Worm (Caenorhabditis elegans) whole organism, young adult: ENCODE data around the gene ZK512.10.

Experiments
- C06A6.2 ChIP-seq: fragments of 200-800 bp; sonication (Bioruptor generic); conservative IDR thresholded peaks from 2 replicates; pipeline ENCODE4 v1.3.6; 2022; ENCODE audit warnings: missing genetic modification characterization, missing compliant biosample characterization
- F33H1.4 ChIP-seq: fragments of 200-800 bp; sonication (Bioruptor generic); IDR thresholded peaks from 2 replicates; pipeline ENCODE4 v1.3.6; 2022; ENCODE audit warnings: missing genetic modification reagents, missing genetic modification characterization, missing compliant biosample characterization
- F52B5.7 ChIP-seq: sonication (generic microtip); optimal IDR thresholded peaks from 2 replicates; lab custom pipeline; 2016; ENCODE audit warnings: mild to moderate bottlenecking, missing genetic modification characterization, missing compliant biosample characterization
- F57C9.4 ChIP-seq: sonication (generic microtip); optimal IDR thresholded peaks from 2 replicates; lab custom pipeline; 2017; ENCODE audit warnings: mild to moderate bottlenecking, missing genetic modification characterization, missing compliant biosample characterization
- K11D2.4 ChIP-seq: fragments of 200-800 bp; sonication (Bioruptor generic); IDR thresholded peaks from 2 replicates; pipeline ENCODE4 v1.3.6; 2022; ENCODE audit warnings: missing genetic modification reagents, missing genetic modification characterization, missing compliant biosample characterization
- T07F8.4 ChIP-seq: sonication (generic microtip); optimal IDR thresholded peaks from 2 replicates; lab custom pipeline; 2016; ENCODE audit warnings: mild to moderate bottlenecking, missing genetic modification characterization, moderate library complexity, missing compliant biosample characterization
- T26A5.8 ChIP-seq: sonication (generic microtip); optimal IDR thresholded peaks from 2 replicates; lab custom pipeline; 2016; ENCODE audit warnings: missing genetic modification characterization, missing compliant biosample characterization
- Y95B8A.8 ChIP-seq: fragments of 200-800 bp; sonication (Bioruptor generic); IDR thresholded peaks from 2 replicates; pipeline ENCODE4 v1.3.6; 2022; ENCODE audit warnings: missing genetic modification reagents, missing genetic modification characterization, missing compliant biosample characterization
- ama-1 ChIP-seq, 3 experiments: fragments of 150-350 bp in 1 of 3; sonication (generic microtip) in 2 of 3; optimal IDR thresholded peaks; 2 replicates each; lab custom pipeline; 2014 to 2018; ENCODE audit warnings: missing biosample characterization in 2 of 3, missing genetic modification characterization in 2 of 3, missing genetic modification reagents in 2 of 3
- aptf-2 ChIP-seq: fragments of 200-800 bp; sonication (Bioruptor generic); conservative IDR thresholded peaks from 2 replicates; pipeline ENCODE4 v1.3.6; 2022; ENCODE audit warnings: missing genetic modification reagents, missing genetic modification characterization, missing compliant biosample characterization
- aptf-3 ChIP-seq: fragments of 200-800 bp; sonication (Bioruptor generic); IDR thresholded peaks from 2 replicates; pipeline ENCODE4 v1.3.6; 2022; ENCODE audit warnings: missing genetic modification characterization, missing compliant biosample characterization
- attf-5 ChIP-seq: fragments of 200-800 bp; sonication (Bioruptor generic); optimal IDR thresholded peaks from 2 replicates; lab custom pipeline; 2018; ENCODE audit warnings: mild to moderate bottlenecking, missing genetic modification characterization, missing compliant biosample characterization
- ceh-27 ChIP-seq: fragments of 200-800 bp; sonication (Bioruptor generic); optimal IDR thresholded peaks from 2 replicates; lab custom pipeline; 2018; ENCODE audit warnings: mild to moderate bottlenecking, missing genetic modification characterization, moderate library complexity, missing compliant biosample characterization
- ceh-40 ChIP-seq: fragments of 200-800 bp; sonication (Bioruptor generic); IDR thresholded peaks from 2 replicates; pipeline ENCODE4 v1.3.6; 2022; ENCODE audit warnings: missing genetic modification characterization, missing compliant biosample characterization
- die-1 ChIP-seq: sonication (generic microtip); optimal IDR thresholded peaks from 2 replicates; lab custom pipeline; 2016; ENCODE audit warnings: missing genotype, mild to moderate bottlenecking, missing genetic modification characterization, missing compliant biosample characterization
- dox-1 ChIP-seq: fragments of 200-800 bp; sonication (Bioruptor generic); IDR thresholded peaks from 2 replicates; pipeline ENCODE4 v1.3.6; 2022; ENCODE audit warnings: missing genetic modification reagents, missing genetic modification characterization, missing compliant biosample characterization
- efl-1 ChIP-seq: fragments of 150-350 bp; optimal IDR thresholded peaks from 2 replicates; lab custom pipeline; 2014; ENCODE audit warnings: missing biosample characterization, missing genetic modification reagents, missing genetic modification characterization
- egl-18 ChIP-seq: fragments of 200-800 bp; sonication (Bioruptor generic); IDR thresholded peaks from 2 replicates; pipeline ENCODE4 v1.3.6; 2022; ENCODE audit warnings: missing genetic modification reagents, missing genetic modification characterization, missing compliant biosample characterization
- egl-44 ChIP-seq: fragments of 200-800 bp; sonication (Bioruptor generic); IDR thresholded peaks from 2 replicates; pipeline ENCODE4 v1.3.6; 2022; ENCODE audit warnings: missing genetic modification reagents, missing genetic modification characterization, missing compliant biosample characterization
- ets-4 ChIP-seq: fragments of 200-800 bp; sonication (Bioruptor generic); optimal IDR thresholded peaks from 2 replicates; lab custom pipeline; 2018; ENCODE audit warnings: mild to moderate bottlenecking, missing genetic modification characterization, missing compliant biosample characterization
- fkh-3 ChIP-seq: sonication (generic microtip); optimal IDR thresholded peaks from 2 replicates; lab custom pipeline; 2016; ENCODE audit warnings: mild to moderate bottlenecking, missing genetic modification characterization, missing compliant biosample characterization
- him-1 ChIP-seq: sonication (generic microtip); optimal IDR thresholded peaks from 2 replicates; lab custom pipeline; 2016; ENCODE audit warnings: missing genotype, missing genetic modification reagents, missing genetic modification characterization, missing compliant biosample characterization
- hmg-1.2 ChIP-seq: fragments of 200-800 bp; sonication (Bioruptor generic); IDR thresholded peaks from 2 replicates; pipeline ENCODE4 v1.3.6; 2022; ENCODE audit warnings: missing genetic modification reagents, missing genetic modification characterization, missing compliant biosample characterization
- madf-10 ChIP-seq: sonication (generic microtip); optimal IDR thresholded peaks from 2 replicates; lab custom pipeline; 2016; ENCODE audit warnings: mild to moderate bottlenecking, missing genetic modification characterization, missing compliant biosample characterization
- mcd-1 ChIP-seq: fragments of 200-800 bp; sonication (Bioruptor generic); IDR thresholded peaks from 2 replicates; pipeline ENCODE4 v1.3.6; 2022; ENCODE audit warnings: missing genetic modification reagents, missing genetic modification characterization, missing compliant biosample characterization
- mel-28 ChIP-seq: sonication (generic microtip); optimal IDR thresholded peaks from 2 replicates; lab custom pipeline; 2016; ENCODE audit warnings: borderline replicate concordance, mild to moderate bottlenecking, missing genetic modification characterization, missing compliant biosample characterization
- mes-4 ChIP-seq: sonication (generic microtip); optimal IDR thresholded peaks from 2 replicates; lab custom pipeline; 2016; ENCODE audit warnings: missing genotype, missing genetic modification characterization, missing compliant biosample characterization
- mxl-1 ChIP-seq: sonication (generic microtip); optimal IDR thresholded peaks from 2 replicates; lab custom pipeline; 2016; ENCODE audit warnings: missing genetic modification characterization, missing compliant biosample characterization
- nhr-80 ChIP-seq: sonication (generic microtip); optimal IDR thresholded peaks from 2 replicates; lab custom pipeline; 2016; ENCODE audit warnings: missing genetic modification characterization, missing compliant biosample characterization
- pha-4 ChIP-seq: fragments of 150-350 bp; sonication (generic microtip); optimal IDR thresholded peaks from 2 replicates; lab custom pipeline; 2014; ENCODE audit warnings: missing biosample characterization, missing genetic modification reagents, missing genetic modification characterization
- rec-8 ChIP-seq, 2 experiments: sonication (generic microtip); optimal IDR thresholded peaks; 2 replicates each; lab custom pipeline; 2016; ENCODE audit warnings: mild to moderate bottlenecking in 2 of 2, missing genetic modification characterization in 2 of 2, missing genetic modification reagents in 2 of 2, missing genotype in 2 of 2, missing biosample characterization in 1 of 2, missing compliant biosample characterization in 1 of 2, moderate library complexity in 1 of 2
- rpc-1 ChIP-seq, 2 experiments: fragments of 150-350 bp in 1 of 2; sonication (generic microtip) in 1 of 2; optimal IDR thresholded peaks; 2 replicates each; lab custom pipeline; 2014 to 2018; ENCODE audit warnings: missing biosample characterization in 1 of 2, missing genetic modification characterization in 1 of 2, missing genetic modification reagents in 1 of 2, missing genotype in 1 of 2
- somi-1 ChIP-seq: fragments of 200-800 bp; sonication (Bioruptor generic); optimal IDR thresholded peaks from 2 replicates; lab custom pipeline; 2018; ENCODE audit warnings: mild to moderate bottlenecking, missing genetic modification characterization, missing compliant biosample characterization
- unc-62 ChIP-seq: fragments of 150-350 bp; optimal IDR thresholded peaks from 2 replicates; lab custom pipeline; 2014; ENCODE audit warnings: missing biosample characterization, missing genetic modification reagents, missing genetic modification characterization
- zfh-2 ChIP-seq: fragments of 200-800 bp; sonication (Bioruptor generic); conservative IDR thresholded peaks from 2 replicates; pipeline ENCODE4 v1.3.6; 2022; ENCODE audit warnings: missing genetic modification reagents, missing genetic modification characterization, missing compliant biosample characterization
- zim-3 ChIP-seq: sonication (generic microtip); optimal IDR thresholded peaks from 2 replicates; lab custom pipeline; 2017; ENCODE audit warnings: mild to moderate bottlenecking, missing genetic modification characterization, moderate library complexity, missing compliant biosample characterization
- ztf-18 ChIP-seq: sonication (generic microtip); optimal IDR thresholded peaks from 2 replicates; lab custom pipeline; 2016; ENCODE audit warnings: missing genotype, mild to moderate bottlenecking, missing genetic modification characterization, missing compliant biosample characterization
- ztf-25 ChIP-seq: fragments of 200-800 bp; sonication (Bioruptor generic); IDR thresholded peaks from 2 replicates; pipeline ENCODE4 v1.3.6; 2022; ENCODE audit warnings: missing genetic modification reagents, missing genetic modification characterization, missing compliant biosample characterization
- ztf-6 ChIP-seq: fragments of 200-800 bp; sonication (Bioruptor generic); IDR thresholded peaks from 2 replicates; pipeline ENCODE4 v1.3.6; 2022; ENCODE audit warnings: missing genetic modification reagents, missing genetic modification characterization, missing compliant biosample characterization

The ZK512.10 gene

ce11 chrIII:9118921-9119606 is 11.6 kb upstream of the ZK512.10 start, which contains the start of gene ced-11:
Gene ced-11 (plus strand): TSS chrIII:9119556.
- TF ChIP-seq madf-10 (tag; lab: Kevin White, UChicago): no peak
- no peak for TF ChIP-seq egl-44
- no peak for TF ChIP-seq ceh-40 (GFP tag; lab: Robert Waterston, UW)
- no peak for TF ChIP-seq dox-1
- TF ChIP-seq ztf-18 (tag; lab: Kevin White, UChicago): no peak
- TF ChIP-seq F33H1.4 (GFP tag; lab: Robert Waterston, UW): no peak
- no peak for TF ChIP-seq fkh-3 (tag; lab: Kevin White, UChicago)
- TF ChIP-seq mes-4 (tag; lab: Kevin White, UChicago): no peak
- no peak for TF ChIP-seq unc-62 (GFP tag; lab: Kevin White, UChicago)
- no peak for TF ChIP-seq Y95B8A.8 (GFP tag; lab: Robert Waterston, UW)
- no peak for TF ChIP-seq ztf-6
- TF ChIP-seq K11D2.4 (GFP tag; lab: Robert Waterston, UW): no peak
- no peak for TF ChIP-seq T26A5.8
- TF ChIP-seq him-1 (tag; lab: Kevin White, UChicago): no peak
- no peak for TF ChIP-seq mxl-1
- TF ChIP-seq nhr-80 (tag; lab: Kevin White, UChicago): no peak
- no peak for TF ChIP-seq aptf-2

ce11 chrIII:9125789-9126304 is 4.8 kb upstream of the ZK512.10 start, which contains the start of gene sec-16A.1:
Gene sec-16A.1 (plus strand): TSS chrIII:9125839.
- TF ChIP-seq attf-5 (GFP tag; lab: Kevin White, UChicago): peak; percentile 34
- no peak for TF ChIP-seq aptf-3
- TF ChIP-seq hmg-1.2 (GFP tag; lab: Robert Waterston, UW): peak; percentile 24; the same call in 1 of the 2 replicates
- TF ChIP-seq, all 124 proteins: peak for 2

DNA sequence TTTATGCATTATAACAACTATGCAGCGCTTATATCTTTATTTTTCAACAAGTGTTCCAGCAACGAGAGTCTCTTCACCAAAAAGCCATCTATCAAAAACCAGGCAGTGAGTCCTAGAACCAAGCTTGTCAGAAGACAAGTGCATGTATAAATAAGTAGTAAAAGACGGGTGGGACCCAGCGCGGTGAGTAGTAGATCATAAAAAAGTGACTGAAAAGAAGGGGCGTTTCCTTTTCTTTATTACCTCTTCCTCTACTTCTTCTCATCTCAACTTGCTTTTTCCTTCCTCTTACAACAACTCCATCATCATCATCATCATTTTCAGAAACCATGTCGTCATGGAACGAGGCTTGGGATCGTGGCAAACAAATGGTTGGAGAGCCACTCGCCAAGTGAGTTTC is 5.9 kb downstream of the ZK512.10 start, which contains the start of gene eat-4:
Gene eat-4, plus strand, starts transcription at position 301 of the 400 bp plus-strand sequence.
- TF ChIP-seq F57C9.4 (no peak), F52B5.7 (no peak), madf-10 (tag; lab: Kevin White, UChicago) (no peak)
- TF ChIP-seq, all 124 proteins: peak for 0

DNA sequence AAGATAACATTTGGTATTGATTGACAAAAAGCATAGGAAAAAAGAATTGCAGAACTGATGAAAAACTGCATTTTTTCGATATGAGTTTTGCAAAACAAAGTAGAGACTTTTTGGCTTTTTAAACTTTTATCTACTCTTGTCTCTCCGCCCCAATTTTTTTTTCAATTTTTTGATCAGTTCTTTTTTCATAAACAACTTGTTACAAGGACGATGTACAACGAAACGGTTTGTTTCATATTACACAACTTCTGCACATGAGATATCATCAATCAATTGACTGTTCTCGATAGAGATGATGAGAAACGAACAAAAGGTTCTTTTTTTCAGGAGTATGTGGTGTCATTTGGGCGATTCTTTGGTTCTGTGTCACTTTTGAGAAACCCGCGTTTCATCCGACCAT is 7.9 kb downstream of the ZK512.10 start, which contains the start of gene ZK512.7:
Gene ZK512.7, minus strand, starts transcription at position 101 of the 400 bp plus-strand sequence.
- no peak for TF ChIP-seq ama-1 (optimal IDR thresholded peaks at IDR 0.05; lab: Kevin White, UChicago)
- no peak for TF ChIP-seq ama-1 (GFP tag; optimal IDR thresholded peaks at IDR 0.05; lab: Kevin White, UChicago)
- TF ChIP-seq mcd-1: no peak
- TF ChIP-seq die-1 (tag; lab: Kevin White, UChicago): no peak
- TF ChIP-seq T07F8.4 (tag; lab: Kevin White, UChicago): no peak
- no peak for TF ChIP-seq egl-18 (GFP tag; lab: Robert Waterston, UW)
- TF ChIP-seq dox-1: no peak
- TF ChIP-seq T26A5.8: no peak
- TF ChIP-seq ztf-25 (GFP tag; lab: Robert Waterston, UW): no peak
- TF ChIP-seq mel-28: no peak
- TF ChIP-seq rpc-1 (optimal IDR thresholded peaks at IDR 0.05; lab: Kevin White, UChicago): no peak
- TF ChIP-seq rpc-1 (tag; optimal IDR thresholded peaks at IDR 0.05; lab: Kevin White, UChicago): no peak
- TF ChIP-seq ceh-27: no peak
- no peak for TF ChIP-seq rec-8 (tag; optimal IDR thresholded peaks at IDR 0.05; lab: Kevin White, UChicago)
- no peak for TF ChIP-seq ets-4
- no peak for TF ChIP-seq efl-1 (GFP tag; lab: Kevin White, UChicago)
- TF ChIP-seq somi-1 (GFP tag; lab: Kevin White, UChicago): no peak
- no peak for TF ChIP-seq zfh-2 (GFP tag; lab: Robert Waterston, UW)
- TF ChIP-seq C06A6.2: no peak
- TF ChIP-seq zim-3 (tag; lab: Kevin White, UChicago): no peak
- no peak for TF ChIP-seq pha-4 (tag; lab: Kevin White, UChicago)
